Worm (Caenorhabditis elegans): ENCODE data around the gene str-172.

Gene str-172

DNA sequence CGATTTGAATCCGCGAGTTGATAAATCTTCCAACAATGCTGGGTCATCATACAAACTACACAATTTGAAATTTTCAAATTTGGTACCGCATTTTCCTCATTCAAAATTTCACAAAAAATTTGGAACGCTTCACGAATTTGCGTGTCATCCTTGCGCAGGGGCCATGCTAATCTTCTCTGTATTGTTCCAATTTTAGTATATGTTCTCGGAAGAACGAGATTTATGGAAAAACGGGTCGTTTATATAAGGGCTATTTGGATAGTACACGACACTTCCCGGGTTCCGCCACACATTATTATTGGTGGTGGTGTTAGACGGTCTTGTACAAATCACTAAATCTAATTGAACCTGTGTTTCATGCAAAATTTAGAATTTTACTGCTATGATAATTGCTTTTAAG is 17.9 kb upstream of the str-172 start:
- peak; percentile 53 for TF ChIP-seq snpc-4 (tag; optimal IDR thresholded peaks at IDR 0.05)
- TF ChIP-seq snu-23 (GFP tag; optimal IDR thresholded peaks at IDR 0.05), result no peak

DNA sequence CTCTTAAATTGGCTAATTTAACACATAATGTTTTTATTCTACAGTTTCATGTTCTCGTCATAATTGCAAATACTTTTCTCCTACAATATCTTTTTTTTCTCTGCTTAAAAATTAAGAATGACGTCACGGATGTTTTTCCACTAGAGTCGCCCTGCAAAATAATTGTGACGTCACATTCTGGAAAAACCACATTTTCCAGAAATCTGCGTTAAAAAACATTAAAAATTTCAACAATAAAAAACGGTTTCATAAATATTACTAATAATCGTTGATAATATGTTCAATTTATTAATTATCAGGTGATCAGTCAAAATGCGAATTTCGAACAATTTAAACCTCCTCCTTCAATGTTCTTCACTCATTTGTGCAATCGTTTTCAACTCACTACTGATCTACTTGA is 16.5 kb upstream of the str-172 start, which contains the start of gene str-166:
Gene str-166 (plus strand): TSS at position 301 of the 400 bp plus-strand sequence.
- TF ChIP-seq nhr-84 (tag; optimal IDR thresholded peaks at IDR 0.05), result no peak
- TF ChIP-seq efl-1 (optimal IDR thresholded peaks at IDR 0.05), result no peak
- peak in 1 of 2 experiments; percentile 85 for TF ChIP-seq efl-1 (GFP tag; optimal IDR thresholded peaks at IDR 0.05 in 1 of 2)

DNA sequence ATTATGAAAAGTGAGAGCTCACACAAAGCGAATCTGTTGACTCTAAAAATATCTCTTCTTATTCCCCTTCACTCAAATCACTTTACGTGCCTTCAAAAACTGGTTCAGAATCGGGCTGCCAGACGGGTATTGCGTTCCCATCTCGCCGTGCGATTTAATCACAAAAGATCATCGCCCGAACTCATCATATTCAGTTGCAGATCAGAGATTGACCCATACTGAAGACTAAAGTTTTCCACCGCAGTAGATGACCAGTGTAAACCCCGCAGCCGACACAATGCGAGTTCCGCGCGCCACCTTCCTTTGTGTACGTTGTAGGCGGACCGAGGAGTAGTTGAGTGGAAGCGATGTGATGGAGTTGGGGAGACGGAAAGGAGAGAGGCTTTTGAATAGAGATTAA is 13.1 kb upstream of the str-172 start:
- TF ChIP-seq nhr-47 (tag; optimal IDR thresholded peaks at IDR 0.05) (peak; percentile 78), elt-3 (tag; optimal IDR thresholded peaks at IDR 0.05) (peak in 3 of 6 experiments; percentile 20 to 62 (median 29)), irx-1 (tag; optimal IDR thresholded peaks at IDR 0.05) (peak; percentile 38), mdl-1 (tag; optimal IDR thresholded peaks at IDR 0.05) (peak in 1 of 2 experiments; percentile 5), unc-130 (tag; optimal IDR thresholded peaks at IDR 0.05) (no peak), hlh-4 (tag; optimal IDR thresholded peaks at IDR 0.05) (no peak), lir-3 (tag; optimal IDR thresholded peaks at IDR 0.05; ENCODE audit: poor library complexity) (no peak), nhr-19 (GFP tag; conservative IDR thresholded peaks at IDR 0.05) (peak; percentile 86), rnt-1 (tag; optimal IDR thresholded peaks at IDR 0.05) (peak; percentile 85), ceh-88 (GFP tag; IDR thresholded peaks at IDR 0.05) (peak; percentile 39; the same call in 1 of the 2 replicates), mef-2 (tag; optimal IDR thresholded peaks at IDR 0.05) (no peak), nhr-77 (tag; optimal IDR thresholded peaks at IDR 0.05) (peak; percentile 50), nhr-90 (tag; optimal IDR thresholded peaks at IDR 0.05; ENCODE audit: poor library complexity) (peak; percentile 81), lsy-2 (tag; optimal IDR thresholded peaks at IDR 0.05) (peak in 1 of 2 experiments; percentile 61), hpl-2 (GFP tag; optimal IDR thresholded peaks at IDR 0.05) (no peak), C16A3.4 (tag; optimal IDR thresholded peaks at IDR 0.05) (no peak), egl-13 (tag; optimal IDR thresholded peaks at IDR 0.05) (no peak), tlp-1 (tag; optimal IDR thresholded peaks at IDR 0.05) (no peak), ceh-82 (tag; optimal IDR thresholded peaks at IDR 0.05) (peak; percentile 24 to 53 (median 53)), ztf-4 (tag; optimal IDR thresholded peaks at IDR 0.05) (no peak), blmp-1 (tag; optimal IDR thresholded peaks at IDR 0.05) (no peak), unc-98 (GFP tag; IDR thresholded peaks at IDR 0.05) (no peak), fkh-8 (tag; optimal IDR thresholded peaks at IDR 0.05) (no peak), vab-15 (tag; optimal IDR thresholded peaks at IDR 0.05) (no peak), grh-1 (GFP tag; IDR thresholded peaks at IDR 0.05) (peak; percentile 84), nhr-76 (tag; optimal IDR thresholded peaks at IDR 0.05) (no peak), isw-1 (GFP tag; IDR thresholded peaks at IDR 0.05) (no peak), lin-13 (GFP tag; optimal IDR thresholded peaks at IDR 0.05) (peak; percentile 21), ceh-63 (GFP tag; optimal IDR thresholded peaks at IDR 0.05) (no peak), nhr-28 (tag; optimal IDR thresholded peaks at IDR 0.05) (no peak), xbp-1 (tag; optimal IDR thresholded peaks at IDR 0.05) (peak; percentile 44), nhr-237 (tag; optimal IDR thresholded peaks at IDR 0.05) (peak; percentile 5), nhr-71 (tag; optimal IDR thresholded peaks at IDR 0.05) (peak; percentile 85), mep-1 (tag; optimal IDR thresholded peaks at IDR 0.05) (peak; percentile 52), nhr-12 (tag; optimal IDR thresholded peaks at IDR 0.05) (no peak), unc-86 (tag; optimal IDR thresholded peaks at IDR 0.05) (peak; percentile 36), ceh-8 (GFP tag; optimal IDR thresholded peaks at IDR 0.05) (no peak), C34B4.2 (tag; optimal IDR thresholded peaks at IDR 0.05) (no peak), zip-4 (GFP tag; optimal IDR thresholded peaks at IDR 0.05) (peak; percentile 52), nhr-20 (tag; optimal IDR thresholded peaks at IDR 0.05) (peak; percentile 83), skn-1 (tag; optimal IDR thresholded peaks at IDR 0.05) (no peak), F16B12.6 (tag; optimal IDR thresholded peaks at IDR 0.05) (no peak), ztf-11 (tag; optimal IDR thresholded peaks at IDR 0.05) (no peak), unc-30 (tag; optimal IDR thresholded peaks at IDR 0.05) (no peak), ces-1 (GFP tag; optimal IDR thresholded peaks at IDR 0.05) (no peak)

All from whole organism, L1 larva.